Fruit fly (Drosophila melanogaster) whole organism, embryonic: ENCODE data around the gene g.
A peak's percentile ranks its signal among the peaks of the same experiment; 100 is the strongest.

Experiments used
- Abd-B ChIP-seq: fragments of 200-800 bp; sonication (Bioruptor generic); optimal IDR thresholded peaks from 2 replicates; lab custom pipeline; 2018; ENCODE audit warnings: missing biosample characterization, mild to moderate bottlenecking, missing genetic modification characterization, moderate library complexity
- Atf6 ChIP-seq: fragments of 200-800 bp; sonication (Bioruptor generic); IDR thresholded peaks from 2 replicates; pipeline ENCODE4 v1.3.6; 2022; ENCODE audit warnings: missing biosample characterization, missing genetic modification characterization
- CG10209 ChIP-seq: fragments of 200-800 bp; sonication (Bioruptor generic); optimal IDR thresholded peaks from 3 replicates; lab custom pipeline; 2017; ENCODE audit warnings: missing biosample characterization, mild to moderate bottlenecking, missing genetic modification characterization, missing genetic modification reagents
- CG10462 ChIP-seq: fragments of 200-800 bp; sonication (Bioruptor generic); optimal IDR thresholded peaks from 2 replicates; lab custom pipeline; 2016; ENCODE audit warnings: missing biosample characterization, missing genetic modification characterization
- CG10654 ChIP-seq: fragments of 200-800 bp; sonication (Bioruptor generic); optimal IDR thresholded peaks from 2 replicates; lab custom pipeline; 2016; ENCODE audit warnings: missing biosample characterization, missing genetic modification characterization
- CG11695 ChIP-seq: fragments of 200-800 bp; sonication (Bioruptor generic); IDR thresholded peaks from 3 replicates; pipeline ENCODE4 v1.3.6; 2022; ENCODE audit warnings: missing biosample characterization, missing genetic modification characterization
- CG12155 ChIP-seq: fragments of 200-800 bp; sonication (Bioruptor generic); optimal IDR thresholded peaks from 3 replicates; lab custom pipeline; 2016; ENCODE audit warnings: missing biosample characterization, missing genetic modification characterization
- CG12659 ChIP-seq: fragments of 200-800 bp; sonication (Bioruptor generic); optimal IDR thresholded peaks from 3 replicates; lab custom pipeline; 2017; ENCODE audit warnings: mild to moderate bottlenecking, missing biosample characterization, missing genetic modification reagents, missing genetic modification characterization
- CG13775 ChIP-seq: fragments of 200-800 bp; sonication (Bioruptor generic); optimal IDR thresholded peaks from 3 replicates; lab custom pipeline; 2017; ENCODE audit warnings: missing biosample characterization, mild to moderate bottlenecking, missing genetic modification characterization
- CG16779 ChIP-seq: fragments of 200-800 bp; sonication (Bioruptor generic); IDR thresholded peaks from 2 replicates; pipeline ENCODE4 v1.3.6; 2022; ENCODE audit warnings: missing biosample characterization, missing genetic modification characterization
- CG2120 ChIP-seq: fragments of 200-800 bp; sonication (Bioruptor generic); optimal IDR thresholded peaks from 3 replicates; lab custom pipeline; 2016; ENCODE audit warnings: missing biosample characterization, missing genetic modification characterization
- CG31365 ChIP-seq: fragments of 200-800 bp; sonication (Bioruptor generic); optimal IDR thresholded peaks from 2 replicates; lab custom pipeline; 2018; ENCODE audit warnings: missing biosample characterization, mild to moderate bottlenecking, missing genetic modification characterization
- CG34376 ChIP-seq: fragments of 200-800 bp; sonication (Bioruptor generic); optimal IDR thresholded peaks from 2 replicates; lab custom pipeline; 2018; ENCODE audit warnings: missing biosample characterization, mild to moderate bottlenecking, missing genetic modification characterization
- CG3838 ChIP-seq: fragments of 200-800 bp; sonication (Bioruptor generic); optimal IDR thresholded peaks from 3 replicates; lab custom pipeline; 2016; ENCODE audit warnings: missing biosample characterization, missing genetic modification characterization
- CG5953 ChIP-seq: fragments of 200-800 bp; sonication (Bioruptor generic); IDR thresholded peaks from 2 replicates; pipeline ENCODE4 v1.3.6; 2022; ENCODE audit warnings: missing biosample characterization, missing genetic modification characterization
- CG6813 ChIP-seq: fragments of 200-800 bp; sonication (Bioruptor generic); optimal IDR thresholded peaks from 2 replicates; lab custom pipeline; 2017; ENCODE audit warnings: missing biosample characterization, missing genetic modification characterization, mild to moderate bottlenecking, moderate library complexity, missing genetic modification reagents
- CG6854 ChIP-seq: fragments of 200-800 bp; sonication (Bioruptor generic); optimal IDR thresholded peaks from 3 replicates; lab custom pipeline; 2017; ENCODE audit warnings: missing biosample characterization, mild to moderate bottlenecking, missing genetic modification characterization
- CG7963 ChIP-seq: fragments of 200-800 bp; sonication (Bioruptor generic); IDR thresholded peaks from 3 replicates; pipeline ENCODE4 v1.3.6; 2022; ENCODE audit warnings: missing biosample characterization, missing genetic modification characterization; ENCODE audit not compliant: partially characterized antibody
- CG9437 ChIP-seq: fragments of 200-800 bp; sonication (Bioruptor generic); optimal IDR thresholded peaks from 2 replicates; lab custom pipeline; 2018; ENCODE audit warnings: missing biosample characterization, mild to moderate bottlenecking, missing genetic modification characterization
- CG9727 ChIP-seq: fragments of 200-800 bp; sonication (Bioruptor generic); optimal IDR thresholded peaks from 3 replicates; lab custom pipeline; 2017; ENCODE audit warnings: missing biosample characterization, mild to moderate bottlenecking, missing genetic modification characterization
- CTCF ChIP-seq: fragments of 200-800 bp; sonication (Bioruptor generic); optimal IDR thresholded peaks from 2 replicates; lab custom pipeline; 2017; ENCODE audit warnings: missing biosample characterization, mild to moderate bottlenecking, missing genetic modification characterization, moderate library complexity
- CkIIα-i1 ChIP-seq: fragments of 200-800 bp; sonication (Bioruptor generic); IDR thresholded peaks from 2 replicates; pipeline ENCODE4 v1.3.6; 2022; ENCODE audit warnings: missing biosample characterization, missing genetic modification characterization
- CoRest ChIP-seq: fragments of 200-800 bp; sonication (Bioruptor generic); optimal IDR thresholded peaks from 3 replicates; lab custom pipeline; 2018; ENCODE audit warnings: missing biosample characterization, mild to moderate bottlenecking, missing genetic modification characterization, moderate library complexity
- Dip3 ChIP-seq: fragments of 200-800 bp; sonication (Bioruptor generic); optimal IDR thresholded peaks from 3 replicates; lab custom pipeline; 2016; ENCODE audit warnings: missing biosample characterization, missing genetic modification characterization
- Dp ChIP-seq: fragments of 200-800 bp; sonication (Bioruptor generic); optimal IDR thresholded peaks from 2 replicates; lab custom pipeline; 2018; ENCODE audit warnings: missing biosample characterization, mild to moderate bottlenecking, missing genetic modification characterization, moderate library complexity
- Gsc ChIP-seq: fragments of 200-800 bp; sonication (Bioruptor generic); IDR thresholded peaks from 2 replicates; pipeline ENCODE4 v1.3.6; 2022; ENCODE audit warnings: missing biosample characterization, missing genetic modification characterization
- Hand ChIP-seq: fragments of 200-800 bp; sonication (Bioruptor generic); optimal IDR thresholded peaks from 2 replicates; lab custom pipeline; 2017; ENCODE audit warnings: mild to moderate bottlenecking, missing biosample characterization, missing genetic modification reagents, missing genetic modification characterization
- Hmx ChIP-seq: fragments of 200-800 bp; sonication (Bioruptor generic); optimal IDR thresholded peaks from 2 replicates; lab custom pipeline; 2016; ENCODE audit warnings: missing biosample characterization, missing genetic modification characterization
- Max ChIP-seq: fragments of 200-800 bp; sonication (Bioruptor generic); optimal IDR thresholded peaks from 2 replicates; lab custom pipeline; 2016; ENCODE audit warnings: missing biosample characterization, mild to moderate bottlenecking, missing genetic modification characterization
- Spps ChIP-seq: fragments of 200-800 bp; sonication (Bioruptor generic); optimal IDR thresholded peaks from 2 replicates; lab custom pipeline; 2018; ENCODE audit warnings: missing biosample characterization, mild to moderate bottlenecking, missing genetic modification characterization
- az2 ChIP-seq: fragments of 200-800 bp; sonication (Bioruptor generic); optimal IDR thresholded peaks from 3 replicates; lab custom pipeline; 2016; ENCODE audit warnings: missing biosample characterization, missing genetic modification characterization
- bsh ChIP-seq, 2 experiments: fragments of 200-800 bp; sonication (Bioruptor generic); optimal IDR thresholded peaks; 2 replicates each; lab custom pipeline; 2017 to 2018; ENCODE audit warnings: mild to moderate bottlenecking in 2 of 2, missing biosample characterization in 2 of 2, missing genetic modification characterization in 2 of 2, moderate library complexity in 1 of 2
- ci ChIP-seq: fragments of 200-800 bp; sonication (Bioruptor generic); IDR thresholded peaks from 3 replicates; pipeline ENCODE4 v1.3.6; 2022; ENCODE audit warnings: missing biosample characterization, missing genetic modification characterization
- emc ChIP-seq: fragments of 200-800 bp; sonication (Bioruptor generic); optimal IDR thresholded peaks from 2 replicates; lab custom pipeline; 2016; ENCODE audit warnings: missing biosample characterization, missing genetic modification characterization
- ewg ChIP-seq: fragments of 200-800 bp; sonication (Bioruptor generic); optimal IDR thresholded peaks from 3 replicates; lab custom pipeline; 2017; ENCODE audit warnings: mild to moderate bottlenecking, missing biosample characterization, missing genetic modification reagents, missing genetic modification characterization
- knrl ChIP-seq: fragments of 200-800 bp; sonication (Bioruptor generic); IDR thresholded peaks from 3 replicates; pipeline ENCODE4 v1.3.6; 2022; ENCODE audit warnings: missing biosample characterization, missing genetic modification characterization; ENCODE audit not compliant: partially characterized antibody
- lov ChIP-seq, 2 experiments: fragments of 200-800 bp in 1 of 2; fragments of >200 bp in 1 of 2; sonication (Bioruptor generic) in 1 of 2; IDR thresholded peaks in 1 of 2; optimal IDR thresholded peaks in 1 of 2; 2 replicates in 1 of 2; 3 replicates in 1 of 2; pipeline versions ENCODE4 v1.3.6 to Lab custom; 2017 to 2022; ENCODE audit warnings: missing biosample characterization in 1 of 2, missing genetic modification characterization in 1 of 2
- maf-S ChIP-seq: fragments of 200-800 bp; sonication (Bioruptor generic); optimal IDR thresholded peaks from 2 replicates; lab custom pipeline; 2016; ENCODE audit warnings: missing biosample characterization, missing genetic modification characterization
- oc ChIP-seq: fragments of 200-800 bp; sonication (Bioruptor generic); optimal IDR thresholded peaks from 2 replicates; lab custom pipeline; 2018; ENCODE audit warnings: missing biosample characterization, mild to moderate bottlenecking, missing genetic modification characterization, moderate library complexity
- odd ChIP-seq: fragments of 200-800 bp; sonication (Bioruptor generic); optimal IDR thresholded peaks from 2 replicates; lab custom pipeline; 2017; ENCODE audit warnings: missing biosample characterization, mild to moderate bottlenecking, missing genetic modification characterization
- peb ChIP-seq: fragments of 200-800 bp; sonication (Bioruptor generic); IDR thresholded peaks from 2 replicates; pipeline ENCODE4 v1.3.6; 2022; ENCODE audit warnings: missing biosample characterization, missing genetic modification characterization
- phol ChIP-seq: fragments of 200-800 bp; sonication (Bioruptor generic); optimal IDR thresholded peaks from 3 replicates; lab custom pipeline; 2018; ENCODE audit warnings: missing biosample characterization, mild to moderate bottlenecking, missing genetic modification characterization, moderate library complexity
- pros ChIP-seq: fragments of 200-800 bp; sonication (Bioruptor generic); optimal IDR thresholded peaks from 3 replicates; lab custom pipeline; 2019; ENCODE audit warnings: missing biosample characterization, mild to moderate bottlenecking, missing genetic modification characterization, moderate library complexity
- repo ChIP-seq: fragments of 200-800 bp; sonication (Bioruptor generic); optimal IDR thresholded peaks from 2 replicates; lab custom pipeline; 2016; ENCODE audit warnings: missing biosample characterization, missing genetic modification characterization
- salm ChIP-seq: fragments of 200-800 bp; sonication (Bioruptor generic); optimal IDR thresholded peaks from 2 replicates; lab custom pipeline; 2018; ENCODE audit warnings: missing biosample characterization, mild to moderate bottlenecking, missing genetic modification characterization
- trem ChIP-seq: fragments of 200-800 bp; optimal IDR thresholded peaks from 3 replicates; lab custom pipeline; 2019; ENCODE audit warnings: missing biosample characterization, mild to moderate bottlenecking, missing genetic modification characterization, moderate library complexity
- trh ChIP-seq: fragments of 200-800 bp; sonication (Bioruptor generic); optimal IDR thresholded peaks from 2 replicates; lab custom pipeline; 2016; ENCODE audit warnings: missing biosample characterization, missing genetic modification characterization
- wor ChIP-seq: fragments of 200-800 bp; sonication (Bioruptor generic); IDR thresholded peaks from 2 replicates; pipeline ENCODE4 v1.3.6; 2022; ENCODE audit warnings: missing biosample characterization, missing genetic modification characterization

g gene

DNA sequence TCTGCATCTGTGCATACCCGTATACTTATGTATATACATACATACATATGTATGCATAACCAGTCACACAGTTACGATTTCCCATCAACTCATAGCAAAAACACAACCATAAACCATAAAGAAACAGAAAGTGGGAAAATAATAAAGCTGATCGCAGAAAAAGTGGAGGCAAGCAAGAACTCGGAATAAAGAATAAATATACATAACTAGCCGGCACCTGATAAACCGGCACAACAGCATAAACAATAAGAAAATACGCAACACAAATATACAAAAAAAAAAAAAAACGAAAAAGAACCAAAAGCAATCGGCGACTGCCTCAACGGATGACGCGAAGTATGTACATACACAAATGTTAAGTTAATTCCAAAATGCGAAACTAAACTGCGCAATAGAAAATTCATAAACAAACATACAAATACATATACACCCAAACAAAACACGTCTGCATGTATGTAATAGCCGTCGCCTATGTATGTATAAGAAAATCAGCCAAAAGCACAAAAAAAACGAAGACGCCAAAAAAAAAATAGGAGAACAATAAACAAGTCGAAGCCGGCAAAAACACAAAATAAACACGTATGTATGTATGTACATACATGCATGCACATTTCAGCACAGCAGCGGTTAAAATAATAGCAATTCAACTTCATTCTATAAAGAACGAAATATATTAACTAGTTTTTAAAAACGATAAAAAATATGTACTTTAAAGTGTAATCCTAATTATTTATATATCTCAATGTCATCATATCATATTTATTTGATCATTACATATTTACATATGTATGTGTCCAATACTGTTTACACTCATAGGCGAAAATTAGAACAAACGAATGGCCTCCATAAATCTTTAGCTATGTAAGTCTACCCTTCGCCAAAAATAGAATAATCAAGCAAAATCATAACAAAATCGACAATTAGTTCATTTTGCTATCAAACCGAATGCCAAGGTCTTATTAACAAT, 13.1 kb upstream of the g start (continued):
- TF ChIP-seq trem (tag; lab: Kevin White, UChicago) (no peak), CG3838 (GFP tag; lab: Kevin White, UChicago) (no peak), Atf6 (peak; percentile 89), Dip3 (GFP tag; lab: Kevin White, UChicago) (no peak), Max (no peak), CG12659 (GFP tag; lab: Kevin White, UChicago) (peak; percentile 74), CoRest (tag; lab: Kevin White, UChicago) (peak; percentile 80), CG2120 (peak; percentile 80), CG13775 (GFP tag; lab: Kevin White, UChicago) (peak; percentile 55), CG31365 (tag; lab: Kevin White, UChicago) (no peak), oc (no peak), Abd-B (GFP tag; lab: Kevin White, UChicago) (peak; percentile 31), odd (GFP tag; lab: Kevin White, UChicago) (peak; percentile 50), CG9437 (GFP tag; lab: Kevin White, UChicago) (peak; percentile 72), CG10654 (GFP tag; lab: Kevin White, UChicago) (peak; percentile 21), emc (no peak), peb (GFP tag; lab: Robert Waterston, UW) (0 out of 2 replicates have a peak, but pooled peaks have one; percentile 8), ci (GFP tag; lab: Robert Waterston, UW) (peak; percentile 66; the same call in 2 of the 3 replicates), Hand (GFP tag; lab: Kevin White, UChicago) (peak; percentile 55), ewg (GFP tag; lab: Kevin White, UChicago) (no peak), phol (tag; lab: Kevin White, UChicago) (peak; percentile 53), CkIIα-i1 (GFP tag; lab: Robert Waterston, UW) (no peak), CG10462 (GFP tag; lab: Kevin White, UChicago) (no peak), az2 (peak; percentile 42), CG6813 (peak; percentile 63), CG16779 (GFP tag; lab: Robert Waterston, UW) (0 out of 2 replicates have a peak, but pooled peaks have one; percentile 22), lov (optimal IDR thresholded peaks at IDR 0.05; lab: Kevin White, UChicago) (no peak), lov (GFP tag; IDR thresholded peaks at IDR 0.05; lab: Robert Waterston, UW) (no peak), bsh (GFP tag; optimal IDR thresholded peaks at IDR 0.05; lab: Kevin White, UChicago) (peak in 1 of 2 experiments; percentile 63), pros (GFP tag; lab: Kevin White, UChicago) (no peak), salm (no peak), CG7963 (GFP tag; lab: Robert Waterston, UW) (no peak), trh (GFP tag; lab: Kevin White, UChicago) (peak; percentile 42), maf-S (GFP tag; lab: Kevin White, UChicago) (no peak), CTCF (no peak), Dp (GFP tag; lab: Kevin White, UChicago) (no peak), wor (GFP tag; lab: Robert Waterston, UW) (no peak), CG34376 (GFP tag; lab: Kevin White, UChicago) (no peak), repo (GFP tag; lab: Kevin White, UChicago) (no peak), CG11695 (GFP tag; lab: Robert Waterston, UW) (peak; percentile 91), Hmx (GFP tag; lab: Kevin White, UChicago) (no peak), Gsc (GFP tag; lab: Robert Waterston, UW) (no peak), knrl (GFP tag; lab: Robert Waterston, UW) (no peak), CG12155 (GFP tag; lab: Kevin White, UChicago) (peak; percentile 56), CG9727 (GFP tag; lab: Kevin White, UChicago) (peak; percentile 81), CG10209 (GFP tag; lab: Kevin White, UChicago) (peak; percentile 69), Spps (tag; lab: Kevin White, UChicago) (no peak), CG5953 (no peak), CG6854 (GFP tag; lab: Kevin White, UChicago) (peak; percentile 63)
